Worm (Caenorhabditis elegans): ENCODE data around the gene F35E8.2.

- TF ChIP-seq pqm-1 (tag; optimal IDR thresholded peaks at IDR 0.05) = no peak
- TF ChIP-seq elt-4 (tag; optimal IDR thresholded peaks at IDR 0.05) = no peak
- no peak for TF ChIP-seq hlh-6 (tag; optimal IDR thresholded peaks at IDR 0.05)
Measured at ce11 chrV:15896671-15897070, 8.8 kb upstream of the F35E8.2 start, which contains the start of gene nhr-213.

Measured in whole organism, late embryonic.